Worm (Caenorhabditis elegans) whole organism, early embryonic: ENCODE measurements around the gene F08G5.3.

Experiments used
- ama-1 ChIP-seq: fragments of 150-350 bp; optimal IDR thresholded peaks from 2 replicates; lab custom pipeline; 2014
- flt-1 ChIP-seq: fragments of 200-800 bp; sonication (Bioruptor generic); IDR thresholded peaks from 2 replicates; pipeline ENCODE4 v1.3.6; 2022; ENCODE audit warnings: missing genetic modification characterization, missing compliant biosample characterization
- hnd-1 ChIP-seq: sonication (generic microtip); optimal IDR thresholded peaks from 2 replicates; lab custom pipeline; 2016; ENCODE audit warnings: missing genetic modification characterization, missing compliant biosample characterization
- scrt-1 ChIP-seq: fragments of 200-800 bp; sonication (Bioruptor generic); IDR thresholded peaks from 2 replicates; pipeline ENCODE4 v1.3.6; 2022; ENCODE audit warnings: missing genetic modification characterization, missing compliant biosample characterization

ce11 chrIV:12404137-12404536 lies 13.2 kb downstream of the F08G5.3 start, which contains the start of gene gex-3:
- TF ChIP-seq flt-1 (GFP tag; lab: Robert Waterston, UW): no peak
- no peak for TF ChIP-seq ama-1 (lab: Kevin White, UChicago)
- TF ChIP-seq hnd-1 (tag; lab: Kevin White, UChicago): no peak
- no peak for TF ChIP-seq scrt-1 (GFP tag; lab: Robert Waterston, UW)
